Fruit fly (Drosophila melanogaster) whole organism, pupa: ENCODE results near the gene CG11562.

ENCODE experiments used
- CG14655 ChIP-seq: fragments of 200-800 bp; sonication (Bioruptor generic); optimal IDR thresholded peaks from 3 replicates; lab custom pipeline; 2017; ENCODE audit warnings: mild to moderate bottlenecking, missing biosample characterization, missing genetic modification reagents, missing genetic modification characterization
- CG32121 ChIP-seq: fragments of 200-800 bp; sonication (Bioruptor generic); IDR thresholded peaks from 2 replicates; pipeline ENCODE4 v1.3.6; 2022; ENCODE audit warnings: missing biosample characterization, missing genetic modification characterization
- CG34367 ChIP-seq: fragments of 200-800 bp; sonication (Bioruptor generic); optimal IDR thresholded peaks from 2 replicates; lab custom pipeline; 2018; ENCODE audit warnings: missing biosample characterization, mild to moderate bottlenecking, missing genetic modification characterization
- CG8301 ChIP-seq: fragments of 200-800 bp; sonication (Bioruptor generic); optimal IDR thresholded peaks from 2 replicates; lab custom pipeline; 2018; ENCODE audit warnings: missing biosample characterization, mild to moderate bottlenecking, missing genetic modification characterization
- CG9948 ChIP-seq: fragments of 200-800 bp; sonication (Bioruptor generic); optimal IDR thresholded peaks from 2 replicates; lab custom pipeline; 2018; ENCODE audit warnings: missing biosample characterization, mild to moderate bottlenecking, missing genetic modification characterization, moderate library complexity
- D1 ChIP-seq: fragments of 200-800 bp; sonication (Bioruptor generic); optimal IDR thresholded peaks from 2 replicates; lab custom pipeline; 2018; ENCODE audit warnings: missing biosample characterization, mild to moderate bottlenecking, missing genetic modification characterization, moderate library complexity
- EcR ChIP-seq: fragments of 200-800 bp; sonication (Bioruptor generic); optimal IDR thresholded peaks from 3 replicates; lab custom pipeline; 2019; ENCODE audit warnings: missing biosample characterization, missing genetic modification characterization, mild to moderate bottlenecking, moderate library complexity, missing genetic modification reagents
- Pif1B ChIP-seq: fragments of 200-800 bp; sonication (Bioruptor generic); optimal IDR thresholded peaks from 3 replicates; lab custom pipeline; 2016; ENCODE audit warnings: missing biosample characterization, missing genetic modification characterization
- fd96Ca ChIP-seq: fragments of 200-800 bp; sonication (Bioruptor generic); IDR thresholded peaks from 3 replicates; pipeline ENCODE4 v1.3.6; 2022; ENCODE audit warnings: missing biosample characterization, missing genetic modification characterization

DNA sequence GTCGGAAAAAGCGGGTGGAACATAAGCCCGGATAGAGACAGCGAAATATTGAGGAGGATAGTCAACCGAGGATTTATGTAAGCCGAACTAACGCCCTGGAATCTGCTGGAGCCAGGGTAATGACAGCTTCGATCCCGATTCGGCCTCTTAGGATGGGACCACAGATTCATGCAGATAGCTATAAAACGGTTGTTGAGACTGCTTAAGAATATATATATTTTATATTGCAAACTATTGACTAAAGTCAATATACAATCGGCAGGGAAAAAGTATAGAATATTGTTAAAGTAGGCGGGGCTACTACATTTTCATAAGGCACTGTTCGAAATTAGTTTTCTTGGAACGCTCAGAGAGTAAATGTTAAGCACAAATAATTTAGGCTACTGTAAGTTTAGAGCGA, 23.4 kb upstream of the CG11562 start, which contains the start of gene CG3345:
- TF ChIP-seq CG8301 (tag; lab: Kevin White, UChicago) (no peak), EcR (GFP tag; lab: Kevin White, UChicago) (no peak), D1 (tag; lab: Kevin White, UChicago) (no peak), CG32121 (GFP tag; lab: Robert Waterston, UW) (no peak), CG14655 (GFP tag; lab: Kevin White, UChicago) (no peak), Pif1B (GFP tag; lab: Kevin White, UChicago) (no peak), fd96Ca (GFP tag; lab: Robert Waterston, UW) (no peak), CG9948 (tag; lab: Kevin White, UChicago) (no peak), CG34367 (tag; lab: Kevin White, UChicago) (no peak)
